Fruit fly (Drosophila melanogaster): ENCODE measurements around the gene CG18666.

Gene CG18666

DNA sequence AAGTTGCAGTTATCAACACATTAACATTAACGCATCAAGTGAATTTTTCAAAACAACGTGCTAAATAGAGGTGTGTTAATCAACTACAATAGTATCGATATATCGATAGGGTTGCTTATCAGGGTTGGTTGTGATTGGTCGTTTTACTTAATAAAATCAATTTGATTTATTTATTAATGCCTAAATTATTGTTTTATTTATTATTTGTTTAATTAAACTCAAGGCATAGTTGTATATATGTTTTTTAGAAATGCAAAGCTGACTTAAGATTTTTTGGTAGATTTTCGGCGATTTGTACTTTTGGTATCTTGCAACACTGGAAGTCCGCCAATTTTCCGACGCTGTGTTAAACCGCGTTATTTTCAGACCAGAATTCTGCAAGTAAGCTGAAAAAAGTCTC, 23.6 kb upstream of the CG18666 start, which contains the start of the genes Art8 and dUTPase (continued):
- no peak for TF ChIP-seq sd (tag; optimal IDR thresholded peaks at IDR 0.05)
- peak; percentile 81 for TF ChIP-seq Opbp (GFP tag; IDR thresholded peaks at IDR 0.05; ENCODE audit: partially characterized antibody)
- TF ChIP-seq CG4730 (GFP tag; IDR thresholded peaks at IDR 0.05): peak; percentile 61
- TF ChIP-seq gcm2 (GFP tag; optimal IDR thresholded peaks at IDR 0.05): no peak
- TF ChIP-seq CG6683 (GFP tag; optimal IDR thresholded peaks at IDR 0.05): peak; percentile 44
- no peak for TF ChIP-seq dimm (GFP tag; IDR thresholded peaks at IDR 0.05)
- TF ChIP-seq NFAT (GFP tag; IDR thresholded peaks at IDR 0.05): peak; percentile 64
- TF ChIP-seq CG12236 (GFP tag; optimal IDR thresholded peaks at IDR 0.05): no peak
- peak; percentile 86 for TF ChIP-seq nmo (GFP tag; optimal IDR thresholded peaks at IDR 0.05)
- peak; percentile 48; the same call in 1 of the 2 replicates for TF ChIP-seq tna (GFP tag; IDR thresholded peaks at IDR 0.05; ENCODE audit: partially characterized antibody)
- peak; percentile 22; the same call in 1 of the 2 replicates for TF ChIP-seq klu (GFP tag; IDR thresholded peaks at IDR 0.05)
- TF ChIP-seq Elba2 (GFP tag; optimal IDR thresholded peaks at IDR 0.05): peak; percentile 44
- peak; percentile 63 for TF ChIP-seq Awh (GFP tag; IDR thresholded peaks at IDR 0.05)
- TF ChIP-seq nerfin-1 (tag; optimal IDR thresholded peaks at IDR 0.05): peak; percentile 56
- TF ChIP-seq Ets97D (GFP tag; optimal IDR thresholded peaks at IDR 0.05): peak; percentile 66
- TF ChIP-seq CG1603 (tag; optimal IDR thresholded peaks at IDR 0.05): peak; percentile 30
- TF ChIP-seq Scr (GFP tag; IDR thresholded peaks at IDR 0.05; ENCODE audit: partially characterized antibody): peak; percentile 90
- no peak for TF ChIP-seq Dip3 (GFP tag; optimal IDR thresholded peaks at IDR 0.05)
- peak; percentile 78 for TF ChIP-seq CG42726 (GFP tag; IDR thresholded peaks at IDR 0.05; ENCODE audit: partially characterized antibody)
- peak; percentile 77 for TF ChIP-seq inv (GFP tag; IDR thresholded peaks at IDR 0.05; ENCODE audit: partially characterized antibody)
- peak; percentile 14 for TF ChIP-seq CG18619 (GFP tag; optimal IDR thresholded peaks at IDR 0.05)
- TF ChIP-seq CG10979 (tag; optimal IDR thresholded peaks at IDR 0.05): peak; percentile 69
- TF ChIP-seq Fer3 (tag; optimal IDR thresholded peaks at IDR 0.05): peak; percentile 65
- peak; percentile 35; the same call in 1 of the 3 replicates for TF ChIP-seq H15 (GFP tag; IDR thresholded peaks at IDR 0.05)
- TF ChIP-seq CG6175 (GFP tag; IDR thresholded peaks at IDR 0.05): no peak
- peak; percentile 48 for TF ChIP-seq Spps (tag; optimal IDR thresholded peaks at IDR 0.05)
- TF ChIP-seq org-1 (GFP tag; optimal IDR thresholded peaks at IDR 0.05): no peak
- TF ChIP-seq al (GFP tag; IDR thresholded peaks at IDR 0.05): peak; percentile 45
- peak; percentile 82 for TF ChIP-seq YL-1 (GFP tag; optimal IDR thresholded peaks at IDR 0.05)
- TF ChIP-seq CG7271 (tag; optimal IDR thresholded peaks at IDR 0.05): peak; percentile 73
- TF ChIP-seq HHEX (GFP tag; optimal IDR thresholded peaks at IDR 0.05): peak; percentile 30
- peak; percentile 56 for TF ChIP-seq CG1233 (GFP tag; optimal IDR thresholded peaks at IDR 0.05)
- no peak for TF ChIP-seq CG7987 (GFP tag; optimal IDR thresholded peaks at IDR 0.05)
- TF ChIP-seq Antp (GFP tag; optimal IDR thresholded peaks at IDR 0.05): peak; percentile 39
- TF ChIP-seq unpg (GFP tag; optimal IDR thresholded peaks at IDR 0.05): peak; percentile 75
- no peak for TF ChIP-seq Doc2 (GFP tag; IDR thresholded peaks at IDR 0.05)
- TF ChIP-seq Dbx (GFP tag; IDR thresholded peaks at IDR 0.05): peak; percentile 88
- peak; percentile 48 for TF ChIP-seq wor (GFP tag; IDR thresholded peaks at IDR 0.05)
- peak; percentile 33 for TF ChIP-seq CG6272 (GFP tag; IDR thresholded peaks at IDR 0.05)
- no peak for TF ChIP-seq jumu (GFP tag; optimal IDR thresholded peaks at IDR 0.05)
- peak; percentile 46 for TF ChIP-seq mam (GFP tag; optimal IDR thresholded peaks at IDR 0.05)
- TF ChIP-seq Myb (GFP tag; optimal IDR thresholded peaks at IDR 0.05): peak; percentile 80
- TF ChIP-seq Xrp1 (GFP tag; IDR thresholded peaks at IDR 0.05): peak; percentile 80
- TF ChIP-seq CG11696 (GFP tag; IDR thresholded peaks at IDR 0.05): 0 out of 2 replicates have a peak, but pooled peaks have one; percentile 29
- TF ChIP-seq sna (GFP tag; IDR thresholded peaks at IDR 0.05; ENCODE audit: partially characterized antibody): peak; percentile 84
- peak; percentile 88 for TF ChIP-seq CG2712 (tag; optimal IDR thresholded peaks at IDR 0.05)
- TF ChIP-seq CG31224 (GFP tag; IDR thresholded peaks at IDR 0.05): peak; percentile 47; the same call in 1 of the 2 replicates
- TF ChIP-seq vnd (GFP tag; IDR thresholded peaks at IDR 0.05; ENCODE audit: partially characterized antibody): peak; percentile 68
- TF ChIP-seq gce (GFP tag; IDR thresholded peaks at IDR 0.05): no peak
- TF ChIP-seq Fer2 (tag; optimal IDR thresholded peaks at IDR 0.05): peak; percentile 40

All from whole organism, embryonic.